ENCODE assay signal across 1 fruit fly cellular context in the genomic region with DNA sequence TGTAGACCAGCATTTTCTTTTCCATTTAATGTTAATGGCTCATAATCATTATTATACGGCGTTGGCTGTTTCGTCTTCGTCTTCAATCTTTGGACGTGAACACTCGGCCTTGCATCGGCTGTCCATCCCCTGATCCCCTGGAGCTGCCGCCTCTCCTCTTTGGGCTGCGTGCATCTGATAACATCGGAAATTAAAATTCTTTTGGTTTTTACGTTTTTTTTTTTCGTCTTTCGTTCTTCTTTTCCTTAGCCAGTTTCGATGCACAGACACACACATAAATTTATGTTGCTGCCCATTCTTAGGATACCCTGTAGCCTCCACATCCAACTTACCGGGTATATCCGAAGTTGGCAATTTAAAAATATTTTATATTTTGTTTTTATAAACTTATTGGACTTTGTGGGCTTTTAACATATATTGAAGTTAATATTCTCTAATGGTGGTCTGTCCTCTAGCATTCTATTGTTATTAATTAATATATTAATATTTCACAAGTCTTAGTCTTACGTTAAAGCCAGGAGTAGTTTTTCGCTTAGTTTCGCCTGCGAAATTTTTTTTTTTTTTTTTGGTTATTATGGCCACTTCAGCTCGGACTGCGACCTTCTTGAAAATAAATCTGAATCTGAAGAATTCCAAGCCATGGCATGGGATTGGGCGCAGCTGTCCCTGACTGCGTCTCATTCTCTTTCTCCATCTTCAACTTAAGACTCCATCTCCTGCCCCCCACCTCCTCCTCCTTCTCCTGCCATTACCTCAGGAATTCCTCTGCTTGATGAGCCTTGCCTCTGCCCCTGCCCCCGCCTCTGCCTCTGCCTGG.
TF ChIP-seq lines count a peak whose summit lies in the region.

No protein-coding gene starts in this region.

TF ChIP-seq in whole organism, embryonic, 481 proteins besides CTCF, POLR2A, EP300 and RAD21 (continued from another document and continues in another):
- no peak for TF ChIP-seq CG32772 (GFP tag; IDR thresholded peaks at IDR 0.05; lab: Robert Waterston, UW)
- TF ChIP-seq vnd (GFP tag; IDR thresholded peaks at IDR 0.05; lab: Robert Waterston, UW; ENCODE audit: partially characterized antibody), result no peak
- TF ChIP-seq CG10654 (GFP tag; optimal IDR thresholded peaks at IDR 0.05; lab: Kevin White, UChicago), result no peak
- no peak for TF ChIP-seq NC2α (GFP tag; optimal IDR thresholded peaks at IDR 0.05; lab: Kevin White, UChicago)
- TF ChIP-seq Blimp-1 (GFP tag; optimal IDR thresholded peaks at IDR 0.05; lab: Kevin White, UChicago), result peak; percentile 46
- no peak for TF ChIP-seq ase (GFP tag; IDR thresholded peaks at IDR 0.05; lab: Robert Waterston, UW)
- TF ChIP-seq tin (GFP tag; optimal IDR thresholded peaks at IDR 0.05; lab: Kevin White, UChicago), result peak; percentile 20
- TF ChIP-seq Mad (GFP tag; optimal IDR thresholded peaks at IDR 0.05; lab: Kevin White, UChicago), result no peak
- TF ChIP-seq Sry-δ (GFP tag; optimal IDR thresholded peaks at IDR 0.05; lab: Kevin White, UChicago), result no peak
- TF ChIP-seq CG15696 (tag; optimal IDR thresholded peaks at IDR 0.05; lab: Kevin White, UChicago), result peak; percentile 89
- no peak for TF ChIP-seq Dek (tag; optimal IDR thresholded peaks at IDR 0.05; lab: Kevin White, UChicago)
- TF ChIP-seq CG2116 (GFP tag; optimal IDR thresholded peaks at IDR 0.05; lab: Kevin White, UChicago), result peak; percentile 2
- no peak for TF ChIP-seq dati (GFP tag; IDR thresholded peaks at IDR 0.05; lab: Robert Waterston, UW)
- no peak for TF ChIP-seq inv (GFP tag; IDR thresholded peaks at IDR 0.05; lab: Robert Waterston, UW; ENCODE audit: partially characterized antibody)
- TF ChIP-seq CG32532 (GFP tag; IDR thresholded peaks at IDR 0.05; lab: Robert Waterston, UW), result no peak
- no peak for TF ChIP-seq tna (GFP tag; IDR thresholded peaks at IDR 0.05; lab: Robert Waterston, UW; ENCODE audit: partially characterized antibody)
- peak; percentile 43 for TF ChIP-seq CG1529 (GFP tag; optimal IDR thresholded peaks at IDR 0.05; lab: Kevin White, UChicago)
- TF ChIP-seq mirr (GFP tag; optimal IDR thresholded peaks at IDR 0.05; lab: Kevin White, UChicago), result no peak
- peak; percentile 79 for TF ChIP-seq phol (tag; optimal IDR thresholded peaks at IDR 0.05; lab: Kevin White, UChicago)
- TF ChIP-seq GATAe (GFP tag; conservative IDR thresholded peaks at IDR 0.05; lab: Robert Waterston, UW), result no peak
- no peak for TF ChIP-seq CG18011 (GFP tag; optimal IDR thresholded peaks at IDR 0.05; lab: Kevin White, UChicago)
- TF ChIP-seq trh (GFP tag; optimal IDR thresholded peaks at IDR 0.05; lab: Kevin White, UChicago), result no peak
- TF ChIP-seq CG9876 (GFP tag; optimal IDR thresholded peaks at IDR 0.05; lab: Kevin White, UChicago), result no peak
- peak; percentile 65 for TF ChIP-seq CG7556 (GFP tag; optimal IDR thresholded peaks at IDR 0.05; lab: Kevin White, UChicago)
- no peak for TF ChIP-seq dpn (GFP tag; optimal IDR thresholded peaks at IDR 0.05; lab: Kevin White, UChicago)
- TF ChIP-seq Sin3A (optimal IDR thresholded peaks at IDR 0.05; lab: Kevin White, UChicago), result no peak
- TF ChIP-seq CG4360 (GFP tag; IDR thresholded peaks at IDR 0.05; lab: Robert Waterston, UW), result no peak
- TF ChIP-seq jigr1 (GFP tag; IDR thresholded peaks at IDR 0.05; lab: Robert Waterston, UW), result 0 out of 3 replicates have a peak, but pooled peaks have one; percentile 11
- TF ChIP-seq CG10431 (GFP tag; optimal IDR thresholded peaks at IDR 0.05; lab: Kevin White, UChicago), result no peak
- TF ChIP-seq nerfin-1 (tag; optimal IDR thresholded peaks at IDR 0.05; lab: Kevin White, UChicago), result no peak
- TF ChIP-seq al (GFP tag; IDR thresholded peaks at IDR 0.05; lab: Robert Waterston, UW), result no peak
- TF ChIP-seq Max (GFP tag; optimal IDR thresholded peaks at IDR 0.05; lab: Kevin White, UChicago), result peak; percentile 4
- no peak for TF ChIP-seq CG11695 (GFP tag; IDR thresholded peaks at IDR 0.05; lab: Robert Waterston, UW)
- TF ChIP-seq abd-A (tag; optimal IDR thresholded peaks at IDR 0.05; lab: Kevin White, UChicago), result no peak
- TF ChIP-seq jumu (GFP tag; optimal IDR thresholded peaks at IDR 0.05; lab: Kevin White, UChicago), result no peak
- peak; percentile 58 for TF ChIP-seq CG2202 (tag; optimal IDR thresholded peaks at IDR 0.05; lab: Kevin White, UChicago)
- no peak for TF ChIP-seq fu2 (GFP tag; optimal IDR thresholded peaks at IDR 0.05; lab: Kevin White, UChicago)
- no peak for TF ChIP-seq yki (optimal IDR thresholded peaks at IDR 0.05; lab: Kevin White, UChicago)
- TF ChIP-seq Abd-B (GFP tag; optimal IDR thresholded peaks at IDR 0.05; lab: Kevin White, UChicago), result peak; percentile 9
- no peak for TF ChIP-seq vfl (GFP tag; optimal IDR thresholded peaks at IDR 0.05; lab: Kevin White, UChicago)
- peak; percentile 55 for TF ChIP-seq tio (GFP tag; optimal IDR thresholded peaks at IDR 0.05; lab: Kevin White, UChicago)
- no peak for TF ChIP-seq sim (GFP tag; IDR thresholded peaks at IDR 0.05; lab: Robert Waterston, UW)
- TF ChIP-seq Hsf (GFP tag; optimal IDR thresholded peaks at IDR 0.05; lab: Kevin White, UChicago), result no peak
- TF ChIP-seq ab (GFP tag; optimal IDR thresholded peaks at IDR 0.05; lab: Kevin White, UChicago), result no peak
- TF ChIP-seq knrl (GFP tag; IDR thresholded peaks at IDR 0.05; lab: Robert Waterston, UW; ENCODE audit: partially characterized antibody), result no peak
- TF ChIP-seq corto (GFP tag; optimal IDR thresholded peaks at IDR 0.05; lab: Kevin White, UChicago), result peak; percentile 66
- no peak for TF ChIP-seq insv (GFP tag; optimal IDR thresholded peaks at IDR 0.05; lab: Kevin White, UChicago)
- peak; percentile 74 for TF ChIP-seq CG12391 (tag; optimal IDR thresholded peaks at IDR 0.05; lab: Kevin White, UChicago)
- peak; percentile 88 for TF ChIP-seq CG10979 (tag; optimal IDR thresholded peaks at IDR 0.05; lab: Kevin White, UChicago)
- TF ChIP-seq fru (optimal IDR thresholded peaks at IDR 0.05; lab: Kevin White, UChicago), result no peak
- no peak for TF ChIP-seq lov (optimal IDR thresholded peaks at IDR 0.05; lab: Kevin White, UChicago)
- TF ChIP-seq lov (GFP tag; IDR thresholded peaks at IDR 0.05; lab: Robert Waterston, UW), result no peak
- peak; percentile 54 for TF ChIP-seq gcm (GFP tag; optimal IDR thresholded peaks at IDR 0.05; lab: Kevin White, UChicago)
- 0 out of 2 replicates have a peak, but pooled peaks have one; percentile 14 for TF ChIP-seq Drgx (GFP tag; IDR thresholded peaks at IDR 0.05; lab: Robert Waterston, UW)
- peak; percentile 55 for TF ChIP-seq CoRest (tag; optimal IDR thresholded peaks at IDR 0.05; lab: Kevin White, UChicago)
- no peak for TF ChIP-seq Hr78 (GFP tag; optimal IDR thresholded peaks at IDR 0.05; lab: Kevin White, UChicago)
- no peak for TF ChIP-seq shn (GFP tag; optimal IDR thresholded peaks at IDR 0.05; lab: Kevin White, UChicago)
- TF ChIP-seq bowl (GFP tag; IDR thresholded peaks at IDR 0.05; lab: Robert Waterston, UW), result no peak
- peak; percentile 12 for TF ChIP-seq Sox102F (GFP tag; optimal IDR thresholded peaks at IDR 0.05; lab: Kevin White, UChicago)
- no peak for TF ChIP-seq D (optimal IDR thresholded peaks at IDR 0.05; lab: Kevin White, UChicago)
- peak; percentile 66 for TF ChIP-seq D (GFP tag; optimal IDR thresholded peaks at IDR 0.05; lab: Kevin White, UChicago)
- peak; percentile 55 for TF ChIP-seq unpg (GFP tag; optimal IDR thresholded peaks at IDR 0.05; lab: Kevin White, UChicago)
- TF ChIP-seq CG9932 (GFP tag; IDR thresholded peaks at IDR 0.05; lab: Robert Waterston, UW), result no peak
- TF ChIP-seq CG14710 (tag; optimal IDR thresholded peaks at IDR 0.05; lab: Kevin White, UChicago), result peak; percentile 82
- TF ChIP-seq CG11247 (GFP tag; IDR thresholded peaks at IDR 0.05; lab: Robert Waterston, UW), result no peak
- no peak for TF ChIP-seq slbo (GFP tag; IDR thresholded peaks at IDR 0.05; lab: Robert Waterston, UW)
- peak; percentile 9 for TF ChIP-seq CG18619 (GFP tag; optimal IDR thresholded peaks at IDR 0.05; lab: Kevin White, UChicago)
- TF ChIP-seq CG14441 (GFP tag; IDR thresholded peaks at IDR 0.05; lab: Robert Waterston, UW), result no peak
- no peak for TF ChIP-seq CG7987 (GFP tag; optimal IDR thresholded peaks at IDR 0.05; lab: Kevin White, UChicago)
- no peak for TF ChIP-seq CG13296 (GFP tag; optimal IDR thresholded peaks at IDR 0.05; lab: Kevin White, UChicago)
- TF ChIP-seq CG2678 (tag; optimal IDR thresholded peaks at IDR 0.05; lab: Kevin White, UChicago), result peak; percentile 35
- TF ChIP-seq H2.0 (GFP tag; IDR thresholded peaks at IDR 0.05; lab: Robert Waterston, UW), result no peak
- TF ChIP-seq Kr (GFP tag; optimal IDR thresholded peaks at IDR 0.05; lab: Kevin White, UChicago), result peak; percentile 18
- TF ChIP-seq tap (tag; optimal IDR thresholded peaks at IDR 0.05; lab: Kevin White, UChicago), result no peak
- TF ChIP-seq scrt (GFP tag; optimal IDR thresholded peaks at IDR 0.05; lab: Kevin White, UChicago), result no peak
- TF ChIP-seq NFAT (GFP tag; IDR thresholded peaks at IDR 0.05; lab: Robert Waterston, UW), result no peak
- TF ChIP-seq CG10147 (GFP tag; optimal IDR thresholded peaks at IDR 0.05; lab: Kevin White, UChicago), result no peak
- TF ChIP-seq CG8290 (GFP tag; optimal IDR thresholded peaks at IDR 0.05; lab: Kevin White, UChicago), result peak; percentile 8
- TF ChIP-seq CG8290 (tag; optimal IDR thresholded peaks at IDR 0.05; lab: Kevin White, UChicago), result no peak
- no peak for TF ChIP-seq CG1647 (GFP tag; optimal IDR thresholded peaks at IDR 0.05; lab: Kevin White, UChicago)
- no peak for TF ChIP-seq emc (GFP tag; optimal IDR thresholded peaks at IDR 0.05; lab: Kevin White, UChicago)
- TF ChIP-seq CG8388 (GFP tag; optimal IDR thresholded peaks at IDR 0.05; lab: Kevin White, UChicago), result peak; percentile 58
- TF ChIP-seq lbe (GFP tag; optimal IDR thresholded peaks at IDR 0.05; lab: Kevin White, UChicago), result peak; percentile 85
- no peak for TF ChIP-seq CG12299 (tag; optimal IDR thresholded peaks at IDR 0.05; lab: Kevin White, UChicago)
- peak; percentile 34 for TF ChIP-seq psq (GFP tag; optimal IDR thresholded peaks at IDR 0.05; lab: Kevin White, UChicago)
- TF ChIP-seq otp (GFP tag; IDR thresholded peaks at IDR 0.05; lab: Robert Waterston, UW), result no peak
- TF ChIP-seq CG8089 (GFP tag; optimal IDR thresholded peaks at IDR 0.05; lab: Kevin White, UChicago), result no peak
- TF ChIP-seq E2f1 (GFP tag; IDR thresholded peaks at IDR 0.05; lab: Robert Waterston, UW), result no peak
- TF ChIP-seq Xrp1 (GFP tag; IDR thresholded peaks at IDR 0.05; lab: Robert Waterston, UW), result peak; percentile 78
- TF ChIP-seq repo (GFP tag; optimal IDR thresholded peaks at IDR 0.05; lab: Kevin White, UChicago), result no peak
- TF ChIP-seq CG17361 (GFP tag; IDR thresholded peaks at IDR 0.05; lab: Robert Waterston, UW), result peak; percentile 77
- TF ChIP-seq p53 (GFP tag; optimal IDR thresholded peaks at IDR 0.05; lab: Kevin White, UChicago), result no peak
- TF ChIP-seq CG18262 (tag; optimal IDR thresholded peaks at IDR 0.05; lab: Kevin White, UChicago), result peak; percentile 89
- peak in 1 of 3 experiments; percentile 95 for TF ChIP-seq lola (GFP tag; optimal IDR thresholded peaks at IDR 0.05; lab: Kevin White, UChicago)
- TF ChIP-seq toy (GFP tag; IDR thresholded peaks at IDR 0.05; lab: Robert Waterston, UW), result no peak
- no peak for TF ChIP-seq Neu2 (GFP tag; optimal IDR thresholded peaks at IDR 0.05; lab: Kevin White, UChicago; ENCODE audit: borderline replicate concordance)
- TF ChIP-seq sima (GFP tag; optimal IDR thresholded peaks at IDR 0.05; lab: Kevin White, UChicago), result no peak
- peak; percentile 1 for TF ChIP-seq CG18476 (GFP tag; optimal IDR thresholded peaks at IDR 0.05; lab: Kevin White, UChicago)
- peak; percentile 84 for TF ChIP-seq CG33557 (GFP tag; optimal IDR thresholded peaks at IDR 0.05; lab: Kevin White, UChicago)
- TF ChIP-seq BEAF-32 (GFP tag; optimal IDR thresholded peaks at IDR 0.05; lab: Kevin White, UChicago), result no peak
- TF ChIP-seq cad (GFP tag; optimal IDR thresholded peaks at IDR 0.05; lab: Kevin White, UChicago), result no peak
- peak; percentile 58 for TF ChIP-seq grau (tag; optimal IDR thresholded peaks at IDR 0.05; lab: Kevin White, UChicago)
- TF ChIP-seq sd (tag; optimal IDR thresholded peaks at IDR 0.05; lab: Kevin White, UChicago), result no peak
- peak; percentile 21 for TF ChIP-seq stwl (tag; optimal IDR thresholded peaks at IDR 0.05; lab: Kevin White, UChicago)
- no peak for TF ChIP-seq btn (GFP tag; optimal IDR thresholded peaks at IDR 0.05; lab: Kevin White, UChicago)
- TF ChIP-seq CG14014 (GFP tag; IDR thresholded peaks at IDR 0.05; lab: Robert Waterston, UW), result no peak
- no peak for TF ChIP-seq E2f2 (GFP tag; IDR thresholded peaks at IDR 0.05; lab: Robert Waterston, UW)
- peak; percentile 1 for TF ChIP-seq CG4820 (GFP tag; optimal IDR thresholded peaks at IDR 0.05; lab: Kevin White, UChicago)
- no peak for TF ChIP-seq zfh2 (GFP tag; optimal IDR thresholded peaks at IDR 0.05; lab: Kevin White, UChicago)
- TF ChIP-seq CG12071 (GFP tag; optimal IDR thresholded peaks at IDR 0.05; lab: Kevin White, UChicago), result no peak
- TF ChIP-seq CG10267 (tag; optimal IDR thresholded peaks at IDR 0.05; lab: Kevin White, UChicago), result peak; percentile 77
- no peak for TF ChIP-seq CG4854 (GFP tag; optimal IDR thresholded peaks at IDR 0.05; lab: Kevin White, UChicago)
- TF ChIP-seq CG9437 (GFP tag; optimal IDR thresholded peaks at IDR 0.05; lab: Kevin White, UChicago), result peak; percentile 27
- no peak for TF ChIP-seq CG7928 (GFP tag; optimal IDR thresholded peaks at IDR 0.05; lab: Kevin White, UChicago)
- no peak for TF ChIP-seq CG6854 (GFP tag; optimal IDR thresholded peaks at IDR 0.05; lab: Kevin White, UChicago)
- TF ChIP-seq Nf-YB (GFP tag; optimal IDR thresholded peaks at IDR 0.05; lab: Kevin White, UChicago), result peak; percentile 57
- no peak for TF ChIP-seq Hmx (GFP tag; optimal IDR thresholded peaks at IDR 0.05; lab: Kevin White, UChicago)
- peak; percentile 43 for TF ChIP-seq CG13424 (tag; optimal IDR thresholded peaks at IDR 0.05; lab: Kevin White, UChicago)
- no peak for TF ChIP-seq CG43689 (GFP tag; IDR thresholded peaks at IDR 0.05; lab: Robert Waterston, UW)
- peak; percentile 84 for TF ChIP-seq CG17829 (tag; optimal IDR thresholded peaks at IDR 0.05; lab: Kevin White, UChicago)
- TF ChIP-seq CrebB (tag; optimal IDR thresholded peaks at IDR 0.05; lab: Kevin White, UChicago), result no peak
- no peak for TF ChIP-seq CG12236 (GFP tag; optimal IDR thresholded peaks at IDR 0.05; lab: Kevin White, UChicago)
- no peak for TF ChIP-seq Mrtf (GFP tag; IDR thresholded peaks at IDR 0.05; lab: Robert Waterston, UW)
- TF ChIP-seq Rfx (GFP tag; IDR thresholded peaks at IDR 0.05; lab: Robert Waterston, UW), result no peak
- TF ChIP-seq Ets65A (GFP tag; lab: Kevin White, UChicago), result no peak
- TF ChIP-seq gt (GFP tag; IDR thresholded peaks at IDR 0.05; lab: Robert Waterston, UW), result no peak
- peak; percentile 17; the same call in 1 of the 2 replicates for TF ChIP-seq esg (GFP tag; conservative IDR thresholded peaks at IDR 0.05; lab: Robert Waterston, UW)
- TF ChIP-seq chn (GFP tag; optimal IDR thresholded peaks at IDR 0.05; lab: Kevin White, UChicago), result no peak
